Worm (Caenorhabditis elegans) whole organism, late embryonic: ENCODE results near the gene srx-111.

Experiments
- C38D4.7 ChIP-seq: fragments of 200-800 bp; sonication (Bioruptor generic); optimal IDR thresholded peaks from 2 replicates; lab custom pipeline; 2018; ENCODE audit warnings: mild to moderate bottlenecking, missing genetic modification characterization, moderate library complexity, missing compliant biosample characterization
- K02D7.2 ChIP-seq: sonication (generic microtip); optimal IDR thresholded peaks from 2 replicates; lab custom pipeline; 2017; ENCODE audit warnings: mild to moderate bottlenecking, missing genetic modification characterization, missing compliant biosample characterization
- T23F11.4 ChIP-seq: fragments of 200-800 bp; sonication (Bioruptor generic); optimal IDR thresholded peaks from 2 replicates; lab custom pipeline; 2018; ENCODE audit warnings: mild to moderate bottlenecking, missing genetic modification characterization, missing compliant biosample characterization
- Y22D7AL.16 ChIP-seq: sonication (generic microtip); optimal IDR thresholded peaks from 2 replicates; lab custom pipeline; 2016; ENCODE audit warnings: missing genetic modification characterization, missing compliant biosample characterization
- ahr-1 ChIP-seq: sonication (generic microtip); optimal IDR thresholded peaks from 2 replicates; lab custom pipeline; 2016; ENCODE audit warnings: missing genetic modification characterization, missing compliant biosample characterization
- ama-1 ChIP-seq: fragments of 150-350 bp; optimal IDR thresholded peaks from 2 replicates; lab custom pipeline; 2014
- ceh-14 ChIP-seq: sonication (generic microtip); optimal IDR thresholded peaks from 2 replicates; lab custom pipeline; 2016; ENCODE audit warnings: missing genotype, missing genetic modification characterization, missing compliant biosample characterization
- ceh-18 ChIP-seq: sonication (generic microtip); optimal IDR thresholded peaks from 2 replicates; lab custom pipeline; 2016; ENCODE audit warnings: missing genetic modification characterization, missing compliant biosample characterization
- ceh-19 ChIP-seq: fragments of 200-800 bp; sonication (Bioruptor generic); optimal IDR thresholded peaks from 2 replicates; lab custom pipeline; 2018; ENCODE audit warnings: mild to moderate bottlenecking, missing genetic modification characterization, missing compliant biosample characterization
- ceh-2 ChIP-seq: sonication (generic microtip); optimal IDR thresholded peaks from 2 replicates; lab custom pipeline; 2016; ENCODE audit warnings: missing genotype, missing genetic modification characterization, missing compliant biosample characterization
- ceh-24 ChIP-seq: sonication (generic microtip); optimal IDR thresholded peaks from 2 replicates; lab custom pipeline; 2016; ENCODE audit warnings: mild to moderate bottlenecking, missing genetic modification characterization, missing compliant biosample characterization
- ceh-45 ChIP-seq: fragments of 200-800 bp; sonication (Bioruptor generic); IDR thresholded peaks from 2 replicates; pipeline ENCODE4 v1.3.6; 2022; ENCODE audit warnings: missing genetic modification reagents, missing genetic modification characterization, missing compliant biosample characterization
- ceh-48 ChIP-seq: sonication (generic microtip); optimal IDR thresholded peaks from 2 replicates; lab custom pipeline; 2016; ENCODE audit warnings: missing genetic modification characterization, inconsistent platforms, missing compliant biosample characterization
- ceh-9 ChIP-seq: sonication (generic microtip); optimal IDR thresholded peaks from 2 replicates; lab custom pipeline; 2016; ENCODE audit warnings: mild to moderate bottlenecking, missing genetic modification characterization, inconsistent platforms, missing compliant biosample characterization
- che-1 ChIP-seq: sonication (generic microtip); optimal IDR thresholded peaks from 2 replicates; lab custom pipeline; 2016; ENCODE audit warnings: mild to moderate bottlenecking, missing genetic modification characterization, missing compliant biosample characterization
- dmd-4 ChIP-seq: sonication (generic microtip); optimal IDR thresholded peaks from 2 replicates; lab custom pipeline; 2016; ENCODE audit warnings: borderline replicate concordance, missing genetic modification characterization, missing compliant biosample characterization
- elt-2 ChIP-seq: sonication (generic microtip); optimal IDR thresholded peaks from 2 replicates; lab custom pipeline; 2016; ENCODE audit warnings: missing genetic modification reagents, missing genetic modification characterization, missing compliant biosample characterization
- eyg-1 ChIP-seq: sonication (generic microtip); optimal IDR thresholded peaks from 2 replicates; lab custom pipeline; 2016; ENCODE audit warnings: missing genotype, missing genetic modification characterization, missing compliant biosample characterization
- fkh-6 ChIP-seq: sonication (generic microtip); optimal IDR thresholded peaks from 2 replicates; lab custom pipeline; 2016; ENCODE audit warnings: missing genetic modification characterization, missing compliant biosample characterization
- gmeb-2 ChIP-seq: sonication (generic microtip); optimal IDR thresholded peaks from 2 replicates; lab custom pipeline; 2016; ENCODE audit warnings: missing genetic modification characterization, inconsistent platforms, missing compliant biosample characterization
- hlh-13 ChIP-seq: fragments of 200-800 bp; sonication (Bioruptor generic); optimal IDR thresholded peaks from 2 replicates; lab custom pipeline; 2018; ENCODE audit warnings: mild to moderate bottlenecking, missing genetic modification characterization, missing compliant biosample characterization
- hlh-15 ChIP-seq: sonication (generic microtip); optimal IDR thresholded peaks from 2 replicates; lab custom pipeline; 2016; ENCODE audit warnings: missing genetic modification characterization, missing compliant biosample characterization
- hlh-6 ChIP-seq: sonication (generic microtip); optimal IDR thresholded peaks from 2 replicates; lab custom pipeline; 2016; ENCODE audit warnings: missing genotype, missing genetic modification characterization, missing compliant biosample characterization
- hlh-8 ChIP-seq: sonication (generic microtip); optimal IDR thresholded peaks from 2 replicates; lab custom pipeline; 2016; ENCODE audit warnings: missing genotype, missing genetic modification characterization, missing compliant biosample characterization
- lin-11 ChIP-seq: fragments of 200-800 bp; sonication (Bioruptor generic); optimal IDR thresholded peaks from 2 replicates; lab custom pipeline; 2018; ENCODE audit warnings: mild to moderate bottlenecking, missing genetic modification characterization, missing compliant biosample characterization
- madf-2 ChIP-seq: sonication (generic microtip); optimal IDR thresholded peaks from 2 replicates; lab custom pipeline; 2017; ENCODE audit warnings: missing genetic modification characterization, missing compliant biosample characterization
- mec-3 ChIP-seq: sonication (generic microtip); optimal IDR thresholded peaks from 2 replicates; lab custom pipeline; 2016; ENCODE audit warnings: borderline replicate concordance, missing genetic modification characterization, missing compliant biosample characterization
- nfya-1 ChIP-seq: sonication (generic microtip); optimal IDR thresholded peaks from 2 replicates; lab custom pipeline; 2017; ENCODE audit warnings: missing genetic modification characterization, mild to moderate bottlenecking, missing compliant biosample characterization, antibody characterized with exemption, moderate library complexity
- pag-3 ChIP-seq: sonication (generic microtip); optimal IDR thresholded peaks from 2 replicates; lab custom pipeline; 2016; ENCODE audit warnings: missing compliant biosample characterization, missing genetic modification characterization, borderline replicate concordance
- pat-9 ChIP-seq: fragments of 200-800 bp; sonication (Bioruptor generic); optimal IDR thresholded peaks from 2 replicates; lab custom pipeline; 2018; ENCODE audit warnings: mild to moderate bottlenecking, missing genetic modification characterization, moderate library complexity, missing compliant biosample characterization
- pax-1 ChIP-seq: fragments of 150-350 bp; optimal IDR thresholded peaks from 2 replicates; lab custom pipeline; 2014; ENCODE audit warnings: missing biosample characterization, missing genetic modification characterization
- pha-4 ChIP-seq: fragments of 150-350 bp; optimal IDR thresholded peaks from 2 replicates; lab custom pipeline; 2018; ENCODE audit warnings: missing biosample characterization, missing genetic modification reagents, missing genetic modification characterization
- pqm-1 ChIP-seq: sonication (generic microtip); optimal IDR thresholded peaks from 2 replicates; lab custom pipeline; 2016; ENCODE audit warnings: missing genetic modification characterization, missing compliant biosample characterization
- ref-2 ChIP-seq: sonication (generic microtip); optimal IDR thresholded peaks from 2 replicates; lab custom pipeline; 2016; ENCODE audit warnings: missing genetic modification characterization, missing compliant biosample characterization
- sox-2 ChIP-seq: fragments of 200-800 bp; sonication (Bioruptor generic); IDR thresholded peaks from 2 replicates; pipeline ENCODE4 v1.3.6; 2022; ENCODE audit warnings: missing genetic modification reagents, missing genetic modification characterization, missing compliant biosample characterization
- sox-4 ChIP-seq: sonication (generic microtip); optimal IDR thresholded peaks from 2 replicates; lab custom pipeline; 2017; ENCODE audit warnings: mild to moderate bottlenecking, missing genetic modification characterization, inconsistent platforms, missing compliant biosample characterization
- syd-9 ChIP-seq: sonication (generic microtip); optimal IDR thresholded peaks from 2 replicates; lab custom pipeline; 2016; ENCODE audit warnings: mild to moderate bottlenecking, missing genetic modification characterization, moderate library complexity, missing compliant biosample characterization
- tbx-2 ChIP-seq: sonication (generic microtip); optimal IDR thresholded peaks from 2 replicates; lab custom pipeline; 2016; ENCODE audit warnings: missing genetic modification characterization, missing compliant biosample characterization
- ttx-3 ChIP-seq: sonication (generic microtip); optimal IDR thresholded peaks from 2 replicates; lab custom pipeline; 2016; ENCODE audit warnings: missing genetic modification reagents, missing genetic modification characterization, missing compliant biosample characterization
- unc-3 ChIP-seq, 2 experiments: fragments of 200-800 bp in 1 of 2; sonication (Bioruptor generic) in 1 of 2; sonication (generic microtip) in 1 of 2; conservative IDR thresholded peaks in 1 of 2; optimal IDR thresholded peaks in 1 of 2; 2 replicates each; pipeline versions ENCODE4 v1.3.6 to Lab custom; 2016 to 2022; ENCODE audit warnings: missing compliant biosample characterization in 2 of 2, missing genetic modification characterization in 2 of 2, missing genetic modification reagents in 1 of 2
- unc-86 ChIP-seq: sonication (generic microtip); optimal IDR thresholded peaks from 2 replicates; lab custom pipeline; 2016; ENCODE audit warnings: missing genetic modification characterization, missing compliant biosample characterization
- zip-5 ChIP-seq: sonication (generic microtip); optimal IDR thresholded peaks from 2 replicates; lab custom pipeline; 2016; ENCODE audit warnings: missing genetic modification characterization, missing compliant biosample characterization
- ztf-16 ChIP-seq: sonication (generic microtip); optimal IDR thresholded peaks from 2 replicates; lab custom pipeline; 2017; ENCODE audit warnings: missing genetic modification characterization, missing compliant biosample characterization

Gene srx-111

ce11 chrII:3771640-3772039 is 14.0 kb downstream of the srx-111 start:
- TF ChIP-seq T23F11.4 (no peak), unc-3 (GFP tag; conservative IDR thresholded peaks at IDR 0.05; lab: Robert Waterston, UW) (no peak), unc-3 (tag; optimal IDR thresholded peaks at IDR 0.05; lab: Kevin White, UChicago) (no peak), ceh-2 (tag; lab: Kevin White, UChicago) (no peak), hlh-15 (tag; lab: Kevin White, UChicago) (no peak), hlh-6 (tag; lab: Kevin White, UChicago) (no peak), ceh-45 (GFP tag; lab: Robert Waterston, UW) (no peak), nfya-1 (tag; lab: Kevin White, UChicago) (no peak), che-1 (tag; lab: Kevin White, UChicago) (no peak), ztf-16 (tag; lab: Kevin White, UChicago) (no peak), ref-2 (tag; lab: Kevin White, UChicago) (no peak), ceh-18 (tag; lab: Kevin White, UChicago) (no peak), hlh-13 (GFP tag; lab: Kevin White, UChicago) (no peak), ceh-19 (GFP tag; lab: Kevin White, UChicago) (no peak)

ce11 chrII:3773130-3773529 is 15.5 kb downstream of the srx-111 start, which contains the start of gene T24E12.10:
Gene T24E12.10 (minus strand): TSS chrII:3773230.
- no peak for TF ChIP-seq gmeb-2 (tag; lab: Kevin White, UChicago)
- TF ChIP-seq pag-3 (tag; lab: Kevin White, UChicago) = no peak
- TF ChIP-seq ahr-1 (tag; lab: Kevin White, UChicago) = no peak
- TF ChIP-seq dmd-4 (tag; lab: Kevin White, UChicago) = no peak
- TF ChIP-seq fkh-6 (tag; lab: Kevin White, UChicago) = no peak
- TF ChIP-seq Y22D7AL.16 (tag; lab: Kevin White, UChicago) = no peak
- TF ChIP-seq ceh-24 (tag; lab: Kevin White, UChicago) = no peak
- TF ChIP-seq ref-2 (tag; lab: Kevin White, UChicago) = no peak
- TF ChIP-seq eyg-1 (tag; lab: Kevin White, UChicago) = no peak
- TF ChIP-seq hlh-6 (tag; lab: Kevin White, UChicago) = no peak
- TF ChIP-seq syd-9 (tag; lab: Kevin White, UChicago) = no peak
- TF ChIP-seq, all 69 proteins: peak for 0

ce11 chrII:3775719-3776118 is 18.1 kb downstream of the srx-111 start, which contains the start of gene T24E12.3:
Gene T24E12.3 (plus strand): TSS chrII:3776019.
- no peak for TF ChIP-seq pat-9 (tag; lab: Kevin White, UChicago)
- TF ChIP-seq unc-3 (GFP tag; conservative IDR thresholded peaks at IDR 0.05; lab: Robert Waterston, UW) = no peak
- no peak for TF ChIP-seq unc-3 (tag; optimal IDR thresholded peaks at IDR 0.05; lab: Kevin White, UChicago)
- no peak for TF ChIP-seq hlh-6 (tag; lab: Kevin White, UChicago)
- no peak for TF ChIP-seq madf-2
- TF ChIP-seq sox-2 (GFP tag; lab: Robert Waterston, UW) = no peak
- no peak for TF ChIP-seq pax-1 (tag; lab: Kevin White, UChicago)
- no peak for TF ChIP-seq mec-3 (tag; lab: Kevin White, UChicago)
- TF ChIP-seq pqm-1 = no peak
- no peak for TF ChIP-seq hlh-8 (tag; lab: Kevin White, UChicago)
- TF ChIP-seq dmd-4 (tag; lab: Kevin White, UChicago) = no peak
- no peak for TF ChIP-seq elt-2
- no peak for TF ChIP-seq ama-1
- no peak for TF ChIP-seq ref-2 (tag; lab: Kevin White, UChicago)
- no peak for TF ChIP-seq K02D7.2 (tag; lab: Kevin White, UChicago)
- TF ChIP-seq ceh-24 (tag; lab: Kevin White, UChicago) = no peak
- no peak for TF ChIP-seq tbx-2

ce11 chrII:3777802-3778201 is 20.2 kb downstream of the srx-111 start:
- TF ChIP-seq ceh-2 (tag; lab: Kevin White, UChicago) (no peak), ceh-9 (tag; lab: Kevin White, UChicago) (no peak), sox-4 (tag; lab: Kevin White, UChicago) (no peak), pha-4 (tag; lab: Kevin White, UChicago) (no peak), C38D4.7 (GFP tag; lab: Kevin White, UChicago) (no peak), elt-2 (no peak), unc-86 (no peak), zip-5 (no peak), lin-11 (tag; lab: Kevin White, UChicago) (no peak), unc-3 (GFP tag; conservative IDR thresholded peaks at IDR 0.05; lab: Robert Waterston, UW) (no peak), unc-3 (tag; optimal IDR thresholded peaks at IDR 0.05; lab: Kevin White, UChicago) (no peak), ttx-3 (no peak), ceh-48 (no peak), K02D7.2 (tag; lab: Kevin White, UChicago) (no peak), T23F11.4 (no peak), dmd-4 (tag; lab: Kevin White, UChicago) (no peak), fkh-6 (tag; lab: Kevin White, UChicago) (no peak), ceh-14 (tag; lab: Kevin White, UChicago) (no peak), madf-2 (no peak)
